Worm (Caenorhabditis elegans): ENCODE results near the gene ttbk-2.2.
A peak's percentile ranks its signal among the peaks of the same experiment; 100 is the strongest.

Gene ttbk-2.2

ce11 chrIV:5093462-5093861 is 26.7 kb upstream of the ttbk-2.2 start:
- TF ChIP-seq ama-1 (optimal IDR thresholded peaks at IDR 0.05) (no peak), lin-39 (tag; optimal IDR thresholded peaks at IDR 0.05) (no peak), peb-1 (tag; optimal IDR thresholded peaks at IDR 0.05) (no peak), mab-5 (tag; optimal IDR thresholded peaks at IDR 0.05) (no peak), nhr-237 (tag; optimal IDR thresholded peaks at IDR 0.05) (no peak)

DNA sequence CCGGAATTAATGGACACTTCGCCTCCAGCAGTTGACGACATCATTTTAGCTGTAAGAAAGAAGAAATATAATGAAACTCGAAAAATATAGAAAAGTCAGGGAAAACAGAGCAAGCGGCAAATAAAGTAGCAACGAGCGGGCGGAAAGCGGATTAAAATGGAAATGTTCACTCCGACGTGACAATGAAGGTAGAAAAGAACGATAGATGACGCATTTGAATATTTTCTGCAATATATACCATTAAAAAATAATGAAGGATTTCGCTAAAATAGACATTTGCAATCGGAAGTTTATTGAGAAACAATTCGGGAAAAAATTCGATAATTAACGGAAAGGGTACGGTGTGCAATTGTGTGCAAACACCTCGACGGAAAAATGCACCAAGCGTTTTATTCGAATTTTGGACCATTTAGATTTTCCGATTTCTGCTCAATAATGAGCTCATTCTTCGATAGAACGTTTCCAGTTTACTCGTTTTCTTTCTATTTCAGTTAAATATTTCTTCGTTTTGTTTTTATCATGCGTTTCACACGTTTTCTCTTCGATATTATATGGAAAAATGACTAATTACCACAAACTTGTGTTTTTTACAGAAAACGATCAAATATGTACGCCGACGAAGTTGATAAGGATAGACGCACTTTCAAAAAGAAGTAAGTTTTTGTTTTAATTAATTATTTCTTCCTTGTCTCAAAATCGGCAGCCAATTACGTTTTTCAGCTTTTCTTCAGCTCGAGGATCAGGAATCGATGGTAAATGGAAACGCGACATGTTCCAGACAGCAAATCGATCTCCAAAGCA is 24.4 kb upstream of the ttbk-2.2 start, which contains the start of the genes snpn-1 and C02B10.4:
Gene snpn-1 (minus strand): TSS at position 51 of the 801 bp plus-strand sequence.
Gene C02B10.4 (plus strand): TSS at position 594 of the 801 bp plus-strand sequence.
- no peak for TF ChIP-seq F13H6.1 (tag; optimal IDR thresholded peaks at IDR 0.05)
- TF ChIP-seq unc-39 (tag; optimal IDR thresholded peaks at IDR 0.05): no peak
- TF ChIP-seq ztf-1 (GFP tag; conservative IDR thresholded peaks at IDR 0.05): no peak
- no peak for TF ChIP-seq mbf-1 (tag; optimal IDR thresholded peaks at IDR 0.05)
- TF ChIP-seq blmp-1 (tag; optimal IDR thresholded peaks at IDR 0.05; ENCODE audit: insufficient read depth): peak; percentile 19
- no peak for TF ChIP-seq ZK546.5 (tag; optimal IDR thresholded peaks at IDR 0.05)
- TF ChIP-seq snpc-4 (tag; optimal IDR thresholded peaks at IDR 0.05): no peak
- peak; percentile 75 for TF ChIP-seq C34F6.9 (tag; optimal IDR thresholded peaks at IDR 0.05)
- no peak for TF ChIP-seq aly-2 (tag; optimal IDR thresholded peaks at IDR 0.05)
- no peak for TF ChIP-seq lin-13 (GFP tag; optimal IDR thresholded peaks at IDR 0.05)
- TF ChIP-seq nhr-21 (tag; optimal IDR thresholded peaks at IDR 0.05): no peak
- no peak for TF ChIP-seq peb-1 (tag; optimal IDR thresholded peaks at IDR 0.05)
- TF ChIP-seq lsy-2 (tag; optimal IDR thresholded peaks at IDR 0.05): peak; percentile 96 to 99
- TF ChIP-seq nhr-129 (tag; optimal IDR thresholded peaks at IDR 0.05): peak; percentile 56
- TF ChIP-seq lin-39 (tag; optimal IDR thresholded peaks at IDR 0.05): no peak
- peak; percentile 15 for TF ChIP-seq gmeb-1 (tag; optimal IDR thresholded peaks at IDR 0.05)
- peak; percentile 85 for TF ChIP-seq unc-55 (GFP tag; optimal IDR thresholded peaks at IDR 0.05)
- TF ChIP-seq Y55F3AM.14 (GFP tag; optimal IDR thresholded peaks at IDR 0.05): no peak
- no peak for TF ChIP-seq sma-3 (GFP tag; optimal IDR thresholded peaks at IDR 0.05)
- TF ChIP-seq ztf-4 (tag; optimal IDR thresholded peaks at IDR 0.05): no peak
- no peak for TF ChIP-seq egl-27 (tag; optimal IDR thresholded peaks at IDR 0.05)
- no peak for TF ChIP-seq ceh-16 (tag; optimal IDR thresholded peaks at IDR 0.05)
- TF ChIP-seq nhr-12 (tag; optimal IDR thresholded peaks at IDR 0.05): no peak
- no peak for TF ChIP-seq lin-11 (tag; optimal IDR thresholded peaks at IDR 0.05)
- no peak for TF ChIP-seq ztf-11 (tag; optimal IDR thresholded peaks at IDR 0.05)
- TF ChIP-seq sem-4 (tag; optimal IDR thresholded peaks at IDR 0.05): peak; percentile 24
- TF ChIP-seq nhr-10 (tag; optimal IDR thresholded peaks at IDR 0.05): no peak
- TF ChIP-seq fos-1 (tag; optimal IDR thresholded peaks at IDR 0.05): peak; percentile 13
- no peak for TF ChIP-seq mab-5 (tag; optimal IDR thresholded peaks at IDR 0.05)
- no peak for TF ChIP-seq elt-1 (tag; optimal IDR thresholded peaks at IDR 0.05)
- TF ChIP-seq zag-1 (tag; optimal IDR thresholded peaks at IDR 0.05): no peak
- peak; percentile 37 for TF ChIP-seq sma-9 (GFP tag; optimal IDR thresholded peaks at IDR 0.05)
- no peak for TF ChIP-seq sma-9 (tag; optimal IDR thresholded peaks at IDR 0.05)
- no peak for TF ChIP-seq nhr-23 (tag; optimal IDR thresholded peaks at IDR 0.05)
- TF ChIP-seq mdl-1 (tag; optimal IDR thresholded peaks at IDR 0.05): no peak
- no peak for TF ChIP-seq elt-3 (tag; optimal IDR thresholded peaks at IDR 0.05)
- peak; percentile 54 for TF ChIP-seq crh-2 (tag; optimal IDR thresholded peaks at IDR 0.05)
- TF ChIP-seq R02D3.7 (tag; optimal IDR thresholded peaks at IDR 0.05): no peak
- TF ChIP-seq ama-1 (optimal IDR thresholded peaks at IDR 0.05): no peak
- TF ChIP-seq alr-1 (tag; optimal IDR thresholded peaks at IDR 0.05): no peak
- no peak for TF ChIP-seq skn-1 (tag; optimal IDR thresholded peaks at IDR 0.05)
- TF ChIP-seq ceh-82 (tag; optimal IDR thresholded peaks at IDR 0.05): no peak
- TF ChIP-seq unc-62 (GFP tag; optimal IDR thresholded peaks at IDR 0.05): no peak
- TF ChIP-seq nhr-11 (tag; optimal IDR thresholded peaks at IDR 0.05): no peak
- no peak for TF ChIP-seq nhr-77 (tag; optimal IDR thresholded peaks at IDR 0.05)
- TF ChIP-seq dmd-4 (tag; optimal IDR thresholded peaks at IDR 0.05): no peak
- no peak for TF ChIP-seq nhr-237 (tag; optimal IDR thresholded peaks at IDR 0.05)
- no peak for TF ChIP-seq nhr-6 (tag; optimal IDR thresholded peaks at IDR 0.05)
- TF ChIP-seq nhr-25 (tag; optimal IDR thresholded peaks at IDR 0.05): peak; percentile 23
